Fruit fly (Drosophila melanogaster) S2 (cell line): ENCODE results near the gene CG7656.

ENCODE experiments used
- CG8478 ChIP-seq: fragments of >200 bp; optimal IDR thresholded peaks from 2 replicates; lab custom pipeline; 2018
- CTCF ChIP-seq, 2 experiments: fragments of >200 bp; optimal IDR thresholded peaks; 2 replicates each; lab custom pipeline; 2018

DNA sequence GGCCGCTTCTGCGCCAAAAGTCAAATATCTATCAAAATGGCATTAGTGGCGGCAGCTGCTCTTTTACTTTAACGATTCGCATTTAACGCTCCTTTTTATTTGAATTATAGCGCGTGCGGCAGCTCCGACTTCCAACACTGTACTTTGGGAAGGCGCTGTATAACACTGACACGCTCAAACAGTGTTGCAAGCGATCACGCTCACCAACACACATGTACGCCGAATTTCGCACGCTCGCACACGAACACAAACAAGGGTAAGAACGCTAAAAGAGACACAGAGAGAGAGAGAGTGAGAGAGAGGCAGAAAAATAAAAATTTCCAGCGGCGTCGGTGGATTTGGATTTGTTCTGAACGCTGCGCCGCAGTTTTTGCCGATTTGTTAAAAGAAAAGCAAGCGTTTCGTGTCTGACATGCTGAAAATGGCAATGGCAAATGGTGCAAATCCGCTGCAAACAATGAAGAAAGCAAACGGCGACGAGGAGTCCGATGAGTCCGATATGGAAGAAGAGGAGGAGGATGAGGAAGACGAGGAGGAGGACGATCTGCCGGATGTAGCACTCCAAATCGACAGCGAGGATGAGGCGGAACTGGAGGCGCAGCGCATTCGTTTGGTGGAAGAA lies 31.8 kb upstream of the CG7656 start, which contains the start of gene Phs:
- TF ChIP-seq CG8478 (lab: Kevin White, UChicago) = no peak
- TF ChIP-seq CTCF (optimal IDR thresholded peaks at IDR 0.05; lab: Kevin White, UChicago) = peak in 1 of 2 experiments; percentile 11
